Worm (Caenorhabditis elegans) whole organism, L4 larva: ENCODE data around the gene ptb-1.

Experiments used
- egl-43 ChIP-seq: fragments of 200-800 bp; sonication (Bioruptor generic); IDR thresholded peaks from 2 replicates; pipeline ENCODE4 v1.3.6; 2022; ENCODE audit warnings: missing genetic modification reagents, missing genetic modification characterization, missing compliant biosample characterization
- mdl-1 ChIP-seq, 2 experiments: fragments of 150-350 bp in 1 of 2; sonication (generic microtip) in 1 of 2; optimal IDR thresholded peaks; 2 replicates each; lab custom pipeline; 2014 to 2017; ENCODE audit warnings: missing biosample characterization in 2 of 2, missing genetic modification characterization in 2 of 2
- pqm-1 ChIP-seq: sonication (generic microtip); optimal IDR thresholded peaks from 2 replicates; lab custom pipeline; 2017; ENCODE audit warnings: missing biosample characterization, missing genetic modification characterization
- skn-1 ChIP-seq: fragments of 150-350 bp; optimal IDR thresholded peaks from 2 replicates; lab custom pipeline; 2014; ENCODE audit warnings: missing biosample characterization, missing genetic modification characterization

ce11 chrII:10680614-10681013 is 5.2 kb downstream of the ptb-1 start:
- TF ChIP-seq pqm-1 (tag; lab: Kevin White, UChicago) (no peak), skn-1 (tag; lab: Kevin White, UChicago) (no peak), egl-43 (GFP tag; lab: Robert Waterston, UW) (no peak), mdl-1 (tag; optimal IDR thresholded peaks at IDR 0.05; lab: Kevin White, UChicago) (no peak)
